Worm (Caenorhabditis elegans) whole organism, young adult: Measurements from ENCODE around the gene flp-18.

Experiments used
- B0336.3 ChIP-seq: fragments of 200-800 bp; sonication (Bioruptor generic); IDR thresholded peaks from 2 replicates; pipeline ENCODE4 v1.3.6; 2022; ENCODE audit warnings: missing genetic modification characterization, missing compliant biosample characterization
- C17E4.6 ChIP-seq: fragments of 200-800 bp; sonication (Bioruptor generic); IDR thresholded peaks from 2 replicates; pipeline ENCODE4 v1.3.6; 2022; ENCODE audit warnings: missing genetic modification reagents, missing genetic modification characterization, missing compliant biosample characterization
- F22D6.2 ChIP-seq: sonication (generic microtip); optimal IDR thresholded peaks from 2 replicates; lab custom pipeline; 2016; ENCODE audit warnings: mild to moderate bottlenecking, missing genetic modification characterization, missing compliant biosample characterization
- F23B12.7 ChIP-seq: sonication (generic microtip); optimal IDR thresholded peaks from 2 replicates; lab custom pipeline; 2017; ENCODE audit warnings: missing genetic modification characterization, mild to moderate bottlenecking, missing compliant biosample characterization, antibody characterized with exemption, moderate library complexity; ENCODE audit not compliant: insufficient read depth
- F52B5.7 ChIP-seq: sonication (generic microtip); optimal IDR thresholded peaks from 2 replicates; lab custom pipeline; 2016; ENCODE audit warnings: mild to moderate bottlenecking, missing genetic modification characterization, missing compliant biosample characterization
- K11D2.4 ChIP-seq: fragments of 200-800 bp; sonication (Bioruptor generic); IDR thresholded peaks from 2 replicates; pipeline ENCODE4 v1.3.6; 2022; ENCODE audit warnings: missing genetic modification reagents, missing genetic modification characterization, missing compliant biosample characterization
- T07F8.4 ChIP-seq: sonication (generic microtip); optimal IDR thresholded peaks from 2 replicates; lab custom pipeline; 2016; ENCODE audit warnings: mild to moderate bottlenecking, missing genetic modification characterization, moderate library complexity, missing compliant biosample characterization
- Y53G8AR.9 ChIP-seq: fragments of 200-800 bp; sonication (Bioruptor generic); conservative IDR thresholded peaks from 2 replicates; pipeline ENCODE4 v1.3.6; 2022; ENCODE audit warnings: missing genetic modification reagents, missing genetic modification characterization, missing compliant biosample characterization
- Y56A3A.18 ChIP-seq: fragments of 200-800 bp; sonication (Bioruptor generic); IDR thresholded peaks from 2 replicates; pipeline ENCODE4 v1.3.6; 2022; ENCODE audit warnings: missing genetic modification reagents, missing genetic modification characterization, missing compliant biosample characterization
- Y95B8A.8 ChIP-seq: fragments of 200-800 bp; sonication (Bioruptor generic); IDR thresholded peaks from 2 replicates; pipeline ENCODE4 v1.3.6; 2022; ENCODE audit warnings: missing genetic modification reagents, missing genetic modification characterization, missing compliant biosample characterization
- ZK185.1 ChIP-seq: sonication (generic microtip); optimal IDR thresholded peaks from 2 replicates; lab custom pipeline; 2016; ENCODE audit warnings: mild to moderate bottlenecking, missing genetic modification characterization, missing compliant biosample characterization; ENCODE audit not compliant: poor library complexity, severe bottlenecking
- akir-1 ChIP-seq: fragments of 200-800 bp; sonication (Bioruptor generic); optimal IDR thresholded peaks from 2 replicates; lab custom pipeline; 2018; ENCODE audit warnings: mild to moderate bottlenecking, missing genetic modification characterization, moderate library complexity, missing compliant biosample characterization
- attf-3 ChIP-seq: fragments of 200-800 bp; sonication (Bioruptor generic); conservative IDR thresholded peaks from 2 replicates; pipeline ENCODE4 v1.3.6; 2022; ENCODE audit warnings: missing genetic modification reagents, missing genetic modification characterization, missing compliant biosample characterization
- attf-5 ChIP-seq: fragments of 200-800 bp; sonication (Bioruptor generic); optimal IDR thresholded peaks from 2 replicates; lab custom pipeline; 2018; ENCODE audit warnings: mild to moderate bottlenecking, missing genetic modification characterization, missing compliant biosample characterization
- bed-1 ChIP-seq: fragments of 200-800 bp; sonication (Bioruptor generic); IDR thresholded peaks from 2 replicates; pipeline ENCODE4 v1.3.6; 2022; ENCODE audit warnings: missing genetic modification reagents, missing genetic modification characterization, missing compliant biosample characterization
- ccch-3 ChIP-seq: fragments of 200-800 bp; sonication (Bioruptor generic); optimal IDR thresholded peaks from 2 replicates; lab custom pipeline; 2018; ENCODE audit warnings: mild to moderate bottlenecking, missing genetic modification characterization, missing compliant biosample characterization
- ceh-40 ChIP-seq: fragments of 200-800 bp; sonication (Bioruptor generic); IDR thresholded peaks from 2 replicates; pipeline ENCODE4 v1.3.6; 2022; ENCODE audit warnings: missing genetic modification characterization, missing compliant biosample characterization
- ceh-79 ChIP-seq: sonication (generic microtip); optimal IDR thresholded peaks from 2 replicates; lab custom pipeline; 2017; ENCODE audit warnings: mild to moderate bottlenecking, missing genetic modification characterization, missing compliant biosample characterization
- chd-7 ChIP-seq: sonication (generic microtip); optimal IDR thresholded peaks from 2 replicates; lab custom pipeline; 2016; ENCODE audit warnings: mild to moderate bottlenecking, missing genetic modification characterization, moderate library complexity, missing compliant biosample characterization
- dpff-1 ChIP-seq: sonication (generic microtip); optimal IDR thresholded peaks from 2 replicates; lab custom pipeline; 2017; ENCODE audit warnings: mild to moderate bottlenecking, missing genetic modification characterization, missing compliant biosample characterization
- efl-1 ChIP-seq: fragments of 150-350 bp; optimal IDR thresholded peaks from 2 replicates; lab custom pipeline; 2014; ENCODE audit warnings: missing biosample characterization, missing genetic modification reagents, missing genetic modification characterization
- egrh-3 ChIP-seq: fragments of 200-800 bp; sonication (Bioruptor generic); IDR thresholded peaks from 2 replicates; pipeline ENCODE4 v1.3.6; 2022; ENCODE audit warnings: missing genetic modification reagents, missing genetic modification characterization, missing compliant biosample characterization
- ekl-4 ChIP-seq: fragments of 200-800 bp; sonication (Bioruptor generic); IDR thresholded peaks from 2 replicates; pipeline ENCODE4 v1.3.6; 2022; ENCODE audit warnings: missing genetic modification reagents, missing genetic modification characterization, missing compliant biosample characterization
- gei-17 ChIP-seq: fragments of 200-800 bp; sonication (Bioruptor generic); optimal IDR thresholded peaks from 2 replicates; lab custom pipeline; 2018; ENCODE audit warnings: mild to moderate bottlenecking, missing genetic modification characterization, missing compliant biosample characterization
- hlh-12 ChIP-seq: sonication (generic microtip); optimal IDR thresholded peaks from 2 replicates; lab custom pipeline; 2016; ENCODE audit warnings: missing genetic modification characterization, missing compliant biosample characterization
- hlh-26 ChIP-seq: fragments of 200-800 bp; sonication (Bioruptor generic); conservative IDR thresholded peaks from 2 replicates; pipeline ENCODE4 v1.3.6; 2022; ENCODE audit warnings: missing genetic modification reagents, missing genetic modification characterization, missing compliant biosample characterization
- hmg-1.2 ChIP-seq: fragments of 200-800 bp; sonication (Bioruptor generic); IDR thresholded peaks from 2 replicates; pipeline ENCODE4 v1.3.6; 2022; ENCODE audit warnings: missing genetic modification reagents, missing genetic modification characterization, missing compliant biosample characterization
- hrde-1 ChIP-seq: sonication (generic microtip); optimal IDR thresholded peaks from 2 replicates; lab custom pipeline; 2016; ENCODE audit warnings: missing genetic modification characterization, mild to moderate bottlenecking, missing compliant biosample characterization, moderate library complexity, missing genotype, missing genetic modification reagents, borderline replicate concordance
- let-526 ChIP-seq: fragments of 200-800 bp; sonication (Bioruptor generic); IDR thresholded peaks from 2 replicates; pipeline ENCODE4 v1.3.6; 2022; ENCODE audit warnings: missing genetic modification reagents, missing genetic modification characterization, missing compliant biosample characterization
- lir-1 ChIP-seq: fragments of 200-800 bp; sonication (Bioruptor generic); conservative IDR thresholded peaks from 2 replicates; pipeline ENCODE4 v1.3.6; 2022; ENCODE audit warnings: missing genetic modification reagents, missing genetic modification characterization, missing compliant biosample characterization
- madf-10 ChIP-seq: sonication (generic microtip); optimal IDR thresholded peaks from 2 replicates; lab custom pipeline; 2016; ENCODE audit warnings: mild to moderate bottlenecking, missing genetic modification characterization, missing compliant biosample characterization
- mcd-1 ChIP-seq: fragments of 200-800 bp; sonication (Bioruptor generic); IDR thresholded peaks from 2 replicates; pipeline ENCODE4 v1.3.6; 2022; ENCODE audit warnings: missing genetic modification reagents, missing genetic modification characterization, missing compliant biosample characterization
- nfyb-1 ChIP-seq: fragments of 200-800 bp; sonication (Bioruptor generic); IDR thresholded peaks from 2 replicates; pipeline ENCODE4 v1.3.6; 2022; ENCODE audit warnings: missing genetic modification reagents, missing genetic modification characterization, missing compliant biosample characterization
- nhr-120 ChIP-seq: fragments of 200-800 bp; sonication (Bioruptor generic); IDR thresholded peaks from 2 replicates; pipeline ENCODE4 v1.3.6; 2022; ENCODE audit warnings: missing genetic modification characterization, missing compliant biosample characterization
- nhr-27 ChIP-seq: fragments of 200-800 bp; sonication (Bioruptor generic); optimal IDR thresholded peaks from 2 replicates; lab custom pipeline; 2018; ENCODE audit warnings: mild to moderate bottlenecking, missing genetic modification characterization, moderate library complexity, missing compliant biosample characterization
- nhr-80 ChIP-seq: sonication (generic microtip); optimal IDR thresholded peaks from 2 replicates; lab custom pipeline; 2016; ENCODE audit warnings: missing genetic modification characterization, missing compliant biosample characterization
- nhr-90 ChIP-seq: sonication (generic microtip); optimal IDR thresholded peaks from 2 replicates; lab custom pipeline; 2016; ENCODE audit warnings: missing genotype, mild to moderate bottlenecking, missing genetic modification characterization, missing compliant biosample characterization
- sea-2 ChIP-seq: fragments of 200-800 bp; sonication (Bioruptor generic); IDR thresholded peaks from 2 replicates; pipeline ENCODE4 v1.3.6; 2022; ENCODE audit warnings: missing genetic modification characterization, missing compliant biosample characterization
- snpc-4 ChIP-seq, 5 experiments: fragments of 150-350 bp in 1 of 5; sonication (generic microtip) in 4 of 5; optimal IDR thresholded peaks; 2 replicates each; lab custom pipeline; 2014 to 2018; ENCODE audit warnings: missing genetic modification characterization in 5 of 5, missing biosample characterization in 3 of 5, antibody characterized with exemption in 2 of 5, mild to moderate bottlenecking in 2 of 5, missing compliant biosample characterization in 2 of 5, missing genotype in 2 of 5, moderate library complexity in 2 of 5, missing genetic modification reagents in 1 of 5
- somi-1 ChIP-seq: fragments of 200-800 bp; sonication (Bioruptor generic); optimal IDR thresholded peaks from 2 replicates; lab custom pipeline; 2018; ENCODE audit warnings: mild to moderate bottlenecking, missing genetic modification characterization, missing compliant biosample characterization
- sptf-2 ChIP-seq: fragments of 200-800 bp; sonication (Bioruptor generic); optimal IDR thresholded peaks from 2 replicates; lab custom pipeline; 2018; ENCODE audit warnings: mild to moderate bottlenecking, missing genetic modification characterization, missing compliant biosample characterization
- unc-130 ChIP-seq: sonication (generic microtip); optimal IDR thresholded peaks from 2 replicates; lab custom pipeline; 2016; ENCODE audit warnings: missing genetic modification reagents, missing genetic modification characterization, missing compliant biosample characterization
- unc-62 ChIP-seq: fragments of 150-350 bp; optimal IDR thresholded peaks from 2 replicates; lab custom pipeline; 2014; ENCODE audit warnings: missing biosample characterization, missing genetic modification reagents, missing genetic modification characterization
- xnd-1 ChIP-seq: sonication (generic microtip); optimal IDR thresholded peaks from 2 replicates; lab custom pipeline; 2016; ENCODE audit warnings: missing genotype, missing genetic modification reagents, missing genetic modification characterization, missing compliant biosample characterization
- zim-3 ChIP-seq: sonication (generic microtip); optimal IDR thresholded peaks from 2 replicates; lab custom pipeline; 2017; ENCODE audit warnings: mild to moderate bottlenecking, missing genetic modification characterization, moderate library complexity, missing compliant biosample characterization
- ztf-25 ChIP-seq: fragments of 200-800 bp; sonication (Bioruptor generic); IDR thresholded peaks from 2 replicates; pipeline ENCODE4 v1.3.6; 2022; ENCODE audit warnings: missing genetic modification reagents, missing genetic modification characterization, missing compliant biosample characterization
- ztf-26 ChIP-seq: sonication (generic microtip); optimal IDR thresholded peaks from 2 replicates; lab custom pipeline; 2017; ENCODE audit warnings: missing genetic modification characterization, missing compliant biosample characterization
- ztf-28 ChIP-seq: fragments of 200-800 bp; sonication (Bioruptor generic); IDR thresholded peaks from 2 replicates; pipeline ENCODE4 v1.3.6; 2022; ENCODE audit warnings: missing genetic modification reagents, missing genetic modification characterization, missing compliant biosample characterization

Gene flp-18

ce11 chrX:2996976-2997399 lies 21.4 kb downstream of the flp-18 start (continued):
- TF ChIP-seq F52B5.7 (tag; lab: Kevin White, UChicago) = peak; percentile 82
- TF ChIP-seq nhr-90 (tag; lab: Kevin White, UChicago) = peak; percentile 84
- peak; percentile 85 for TF ChIP-seq lir-1 (GFP tag; lab: Robert Waterston, UW)
- peak; percentile 35 for TF ChIP-seq attf-5
- peak; percentile 85 for TF ChIP-seq mcd-1 (GFP tag; lab: Robert Waterston, UW)
- TF ChIP-seq sptf-2 = peak; percentile 56
- TF ChIP-seq chd-7 (tag; lab: Kevin White, UChicago) = peak; percentile 95
- TF ChIP-seq Y95B8A.8 = 0 out of 2 replicates have a peak, but pooled peaks have one; percentile 55
- peak; percentile 94 for TF ChIP-seq F22D6.2 (tag; lab: Kevin White, UChicago)
- TF ChIP-seq ceh-40 (GFP tag; lab: Robert Waterston, UW) = peak; percentile 58; the same call in 1 of the 2 replicates
- TF ChIP-seq xnd-1 (tag; lab: Kevin White, UChicago) = no peak
- peak; percentile 96 for TF ChIP-seq madf-10 (tag; lab: Kevin White, UChicago)
- TF ChIP-seq hlh-26 = no peak
- peak; percentile 99 for TF ChIP-seq B0336.3 (GFP tag; lab: Robert Waterston, UW)
- TF ChIP-seq F23B12.7 (tag; lab: Kevin White, UChicago) = peak; percentile 96
- peak; percentile 59 for TF ChIP-seq snpc-4 (GFP tag; optimal IDR thresholded peaks at IDR 0.05; lab: Kevin White, UChicago)
- TF ChIP-seq snpc-4 (tag; optimal IDR thresholded peaks at IDR 0.05; lab: Kevin White, UChicago) = peak in 3 of 4 experiments; percentile 75 to 88 (median 82)
- TF ChIP-seq unc-130 = peak; percentile 33
- TF ChIP-seq nfyb-1 (GFP tag; lab: Robert Waterston, UW) = peak; percentile 97
- peak; percentile 92 for TF ChIP-seq ekl-4 (GFP tag; lab: Robert Waterston, UW)
- TF ChIP-seq T07F8.4 (tag; lab: Kevin White, UChicago) = peak; percentile 92
- TF ChIP-seq K11D2.4 (GFP tag; lab: Robert Waterston, UW) = peak; percentile 99
- TF ChIP-seq efl-1 (GFP tag; lab: Kevin White, UChicago) = no peak
- no peak for TF ChIP-seq nhr-120 (GFP tag; lab: Robert Waterston, UW)
- TF ChIP-seq let-526 (GFP tag; lab: Robert Waterston, UW) = peak; percentile 66; the same call in 1 of the 2 replicates
- peak; percentile 82; the same call in 1 of the 2 replicates for TF ChIP-seq C17E4.6 (GFP tag; lab: Robert Waterston, UW)
- TF ChIP-seq ZK185.1 (tag; lab: Kevin White, UChicago) = peak; percentile 99
- TF ChIP-seq ztf-25 (GFP tag; lab: Robert Waterston, UW) = no peak
- TF ChIP-seq hrde-1 (tag; lab: Kevin White, UChicago) = peak; percentile 39
- TF ChIP-seq gei-17 (GFP tag; lab: Kevin White, UChicago) = peak; percentile 97
- peak; percentile 68 for TF ChIP-seq akir-1 (GFP tag; lab: Kevin White, UChicago)
- peak; percentile 89 for TF ChIP-seq dpff-1 (tag; lab: Kevin White, UChicago)
- TF ChIP-seq Y56A3A.18 (GFP tag; lab: Robert Waterston, UW) = peak; percentile 99
- no peak for TF ChIP-seq attf-3
- TF ChIP-seq zim-3 (tag; lab: Kevin White, UChicago) = no peak
- no peak for TF ChIP-seq ztf-28 (GFP tag; lab: Robert Waterston, UW)
- peak; percentile 98 for TF ChIP-seq somi-1 (GFP tag; lab: Kevin White, UChicago)
- TF ChIP-seq Y53G8AR.9 (GFP tag; lab: Robert Waterston, UW) = peak; percentile 97
- TF ChIP-seq sea-2 = peak; percentile 85
- TF ChIP-seq unc-62 (GFP tag; lab: Kevin White, UChicago) = no peak
- peak; percentile 99 for TF ChIP-seq ztf-26 (tag; lab: Kevin White, UChicago)
- TF ChIP-seq nhr-80 (tag; lab: Kevin White, UChicago) = peak; percentile 90
- no peak for TF ChIP-seq bed-1 (GFP tag; lab: Robert Waterston, UW)
- peak; percentile 87 for TF ChIP-seq ceh-79 (tag; lab: Kevin White, UChicago)
- TF ChIP-seq egrh-3 (GFP tag; lab: Robert Waterston, UW) = peak; percentile 25; the same call in 1 of the 2 replicates
- peak; percentile 86 for TF ChIP-seq hmg-1.2 (GFP tag; lab: Robert Waterston, UW)
- TF ChIP-seq ccch-3 (GFP tag; lab: Kevin White, UChicago) = peak; percentile 83
- TF ChIP-seq nhr-27 = peak; percentile 87
- no peak for TF ChIP-seq hlh-12
